Worm (Caenorhabditis elegans) whole organism, mixed stage, embryonic: Measurements from ENCODE around the gene kup-1.

Source experiments
- blmp-1 ChIP-seq: fragments of 150-350 bp; optimal IDR thresholded peaks from 2 replicates; lab custom pipeline; 2014; ENCODE audit warnings: missing biosample characterization, missing genetic modification characterization
- ces-1 ChIP-seq: fragments of 150-350 bp; optimal IDR thresholded peaks from 2 replicates; lab custom pipeline; 2014; ENCODE audit warnings: missing biosample characterization, missing genetic modification reagents, missing genetic modification characterization
- elt-1 ChIP-seq: sonication (generic microtip); optimal IDR thresholded peaks from 2 replicates; lab custom pipeline; 2017; ENCODE audit warnings: missing genetic modification characterization, mild to moderate bottlenecking, missing compliant biosample characterization, antibody characterized with exemption, moderate library complexity, borderline replicate concordance; ENCODE audit not compliant: insufficient read depth
- elt-3 ChIP-seq: fragments of 150-350 bp; optimal IDR thresholded peaks from 2 replicates; lab custom pipeline; 2014; ENCODE audit warnings: missing biosample characterization, missing genetic modification characterization
- lin-13 ChIP-seq: fragments of 150-350 bp; optimal IDR thresholded peaks from 2 replicates; lab custom pipeline; 2014; ENCODE audit warnings: missing biosample characterization, missing genetic modification characterization
- lsy-2 ChIP-seq: fragments of 150-350 bp; optimal IDR thresholded peaks from 2 replicates; lab custom pipeline; 2014; ENCODE audit warnings: missing biosample characterization, missing genetic modification characterization
- mep-1 ChIP-seq: fragments of 150-350 bp; optimal IDR thresholded peaks from 2 replicates; lab custom pipeline; 2017; ENCODE audit warnings: missing biosample characterization, missing genetic modification reagents, missing genetic modification characterization, inconsistent platforms
- nhr-12 ChIP-seq: fragments of 150-350 bp; optimal IDR thresholded peaks from 2 replicates; lab custom pipeline; 2014; ENCODE audit warnings: missing biosample characterization, missing genetic modification characterization
- nhr-28 ChIP-seq: fragments of 150-350 bp; optimal IDR thresholded peaks from 2 replicates; lab custom pipeline; 2014; ENCODE audit warnings: missing biosample characterization, missing genetic modification characterization
- snpc-4 ChIP-seq: fragments of 150-350 bp; optimal IDR thresholded peaks from 2 replicates; lab custom pipeline; 2014; ENCODE audit warnings: missing biosample characterization, missing genetic modification characterization
- unc-39 ChIP-seq: fragments of 150-350 bp; optimal IDR thresholded peaks from 2 replicates; lab custom pipeline; 2014; ENCODE audit warnings: missing biosample characterization, missing genetic modification characterization
- unc-62 ChIP-seq: fragments of 150-350 bp; optimal IDR thresholded peaks from 2 replicates; lab custom pipeline; 2014; ENCODE audit warnings: missing biosample characterization, missing genetic modification reagents, missing genetic modification characterization
- ztf-11 ChIP-seq: fragments of 150-350 bp; optimal IDR thresholded peaks from 2 replicates; lab custom pipeline; 2014; ENCODE audit warnings: missing biosample characterization, missing genetic modification characterization

DNA sequence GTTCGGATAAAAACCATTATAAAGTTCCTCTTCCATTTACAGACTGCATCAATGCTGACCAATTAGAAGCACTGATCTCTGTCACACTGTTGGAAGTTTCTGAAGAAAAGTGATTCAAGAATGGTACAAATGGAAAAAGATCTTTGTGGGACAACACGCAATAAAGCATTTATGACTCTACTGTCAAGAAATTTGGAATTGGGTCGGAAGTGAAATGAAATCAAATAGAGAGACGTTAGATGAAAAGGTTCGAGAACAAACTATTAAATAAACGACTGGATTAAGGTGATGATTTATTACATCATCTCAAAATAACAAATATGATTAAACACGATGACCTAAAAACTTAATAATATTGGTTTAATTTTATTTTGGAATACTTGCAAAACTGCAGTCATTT, 34.2 kb downstream of the kup-1 start, which contains the start of gene F57F5.3:
- no peak for TF ChIP-seq elt-1
- no peak for TF ChIP-seq ztf-11 (tag; lab: Kevin White, UChicago)
- TF ChIP-seq lin-13 (tag; lab: Kevin White, UChicago), result no peak
- no peak for TF ChIP-seq ces-1
- no peak for TF ChIP-seq nhr-12 (tag; lab: Kevin White, UChicago)
- TF ChIP-seq nhr-28 (tag; lab: Kevin White, UChicago), result no peak
- no peak for TF ChIP-seq unc-39 (tag; lab: Kevin White, UChicago)
- no peak for TF ChIP-seq blmp-1
- TF ChIP-seq elt-3 (tag; lab: Kevin White, UChicago), result no peak
- TF ChIP-seq lsy-2 (tag; lab: Kevin White, UChicago), result no peak
- no peak for TF ChIP-seq snpc-4 (tag; lab: Kevin White, UChicago)
- no peak for TF ChIP-seq unc-62 (GFP tag; lab: Kevin White, UChicago)
- TF ChIP-seq mep-1 (tag; lab: Kevin White, UChicago), result no peak
